Fruit fly (Drosophila melanogaster) whole organism, embryonic: Measurements from ENCODE around the gene CG7377.

Experiments
- Bdp1 ChIP-seq: fragments of 200-800 bp; sonication (Bioruptor generic); optimal IDR thresholded peaks from 3 replicates; lab custom pipeline; 2016; ENCODE audit warnings: missing biosample characterization, missing genetic modification characterization
- BtbVII ChIP-seq: fragments of 200-800 bp; sonication (Bioruptor generic); optimal IDR thresholded peaks from 3 replicates; lab custom pipeline; 2017; ENCODE audit warnings: missing biosample characterization, mild to moderate bottlenecking, missing genetic modification characterization
- CG10209 ChIP-seq: fragments of 200-800 bp; sonication (Bioruptor generic); optimal IDR thresholded peaks from 3 replicates; lab custom pipeline; 2017; ENCODE audit warnings: missing biosample characterization, mild to moderate bottlenecking, missing genetic modification characterization, missing genetic modification reagents
- CG10274 ChIP-seq: fragments of 200-800 bp; sonication (Bioruptor generic); optimal IDR thresholded peaks from 3 replicates; lab custom pipeline; 2017; ENCODE audit warnings: missing biosample characterization, mild to moderate bottlenecking, missing genetic modification characterization
- CG12219 ChIP-seq: fragments of 200-800 bp; sonication (Bioruptor generic); optimal IDR thresholded peaks from 3 replicates; lab custom pipeline; 2018; ENCODE audit warnings: missing biosample characterization, mild to moderate bottlenecking, missing genetic modification characterization
- CG13287 ChIP-seq: fragments of 200-800 bp; sonication (Bioruptor generic); IDR thresholded peaks from 2 replicates; pipeline ENCODE4 v1.3.6; 2022; ENCODE audit warnings: missing biosample characterization, missing genetic modification characterization; ENCODE audit not compliant: partially characterized antibody
- CG13424 ChIP-seq: fragments of 200-800 bp; sonication (Bioruptor generic); optimal IDR thresholded peaks from 2 replicates; lab custom pipeline; 2019; ENCODE audit warnings: missing biosample characterization, mild to moderate bottlenecking, missing genetic modification characterization, moderate library complexity
- CG14014 ChIP-seq: fragments of 200-800 bp; sonication (Bioruptor generic); IDR thresholded peaks from 2 replicates; pipeline ENCODE4 v1.3.6; 2022; ENCODE audit warnings: missing biosample characterization, missing genetic modification characterization
- CG15479 ChIP-seq: fragments of 200-800 bp; sonication (Bioruptor generic); optimal IDR thresholded peaks from 3 replicates; lab custom pipeline; 2019; ENCODE audit warnings: missing biosample characterization, mild to moderate bottlenecking, missing genetic modification characterization, moderate library complexity
- CG17912 ChIP-seq: fragments of 200-800 bp; sonication (Bioruptor generic); optimal IDR thresholded peaks from 2 replicates; lab custom pipeline; 2018; ENCODE audit warnings: missing biosample characterization, mild to moderate bottlenecking, missing genetic modification characterization
- CG18011 ChIP-seq: fragments of 200-800 bp; sonication (Bioruptor generic); optimal IDR thresholded peaks from 2 replicates; lab custom pipeline; 2017; ENCODE audit warnings: missing biosample characterization, missing genetic modification characterization, mild to moderate bottlenecking, moderate library complexity, missing genotype
- CG18262 ChIP-seq: fragments of 200-800 bp; optimal IDR thresholded peaks from 3 replicates; lab custom pipeline; 2019; ENCODE audit warnings: missing biosample characterization, mild to moderate bottlenecking, missing genetic modification characterization, moderate library complexity
- CG31388 ChIP-seq: fragments of 200-800 bp; sonication (Bioruptor generic); optimal IDR thresholded peaks from 2 replicates; lab custom pipeline; 2016; ENCODE audit warnings: missing biosample characterization, missing genetic modification characterization
- CG3281 ChIP-seq: fragments of 200-800 bp; sonication (Bioruptor generic); optimal IDR thresholded peaks from 3 replicates; lab custom pipeline; 2017; ENCODE audit warnings: missing biosample characterization, mild to moderate bottlenecking, missing genetic modification characterization
- CG33557 ChIP-seq: fragments of 200-800 bp; sonication (Bioruptor generic); optimal IDR thresholded peaks from 2 replicates; lab custom pipeline; 2019; ENCODE audit warnings: missing biosample characterization, mild to moderate bottlenecking, missing genetic modification characterization, moderate library complexity
- CG43689 ChIP-seq: fragments of 200-800 bp; sonication (Bioruptor generic); IDR thresholded peaks from 2 replicates; pipeline ENCODE4 v1.3.6; 2022; ENCODE audit warnings: missing biosample characterization, missing genetic modification characterization
- CG6765 ChIP-seq: fragments of 200-800 bp; sonication (Bioruptor generic); optimal IDR thresholded peaks from 3 replicates; lab custom pipeline; 2017; ENCODE audit warnings: missing biosample characterization, mild to moderate bottlenecking, missing genetic modification characterization
- CG6813 ChIP-seq: fragments of 200-800 bp; sonication (Bioruptor generic); optimal IDR thresholded peaks from 2 replicates; lab custom pipeline; 2017; ENCODE audit warnings: missing biosample characterization, missing genetic modification characterization, mild to moderate bottlenecking, moderate library complexity, missing genetic modification reagents
- CG7357 ChIP-seq: fragments of 200-800 bp; sonication (Bioruptor generic); IDR thresholded peaks from 3 replicates; pipeline ENCODE4 v1.3.6; 2022; ENCODE audit warnings: missing biosample characterization, missing genetic modification characterization
- CG7928 ChIP-seq: fragments of 200-800 bp; sonication (Bioruptor generic); optimal IDR thresholded peaks from 2 replicates; lab custom pipeline; 2017; ENCODE audit warnings: missing biosample characterization, mild to moderate bottlenecking, missing genetic modification characterization
- CG8290 ChIP-seq, 3 experiments: fragments of 200-800 bp; sonication (Bioruptor generic); optimal IDR thresholded peaks; 2 replicates each; lab custom pipeline; 2016 to 2019; ENCODE audit warnings: missing biosample characterization in 3 of 3, missing genetic modification characterization in 3 of 3, mild to moderate bottlenecking in 2 of 3, moderate library complexity in 1 of 3
- CG8924 ChIP-seq: fragments of 200-800 bp; optimal IDR thresholded peaks from 3 replicates; lab custom pipeline; 2019; ENCODE audit warnings: missing biosample characterization, mild to moderate bottlenecking, missing genetic modification characterization, moderate library complexity
- CG9437 ChIP-seq: fragments of 200-800 bp; sonication (Bioruptor generic); optimal IDR thresholded peaks from 2 replicates; lab custom pipeline; 2018; ENCODE audit warnings: missing biosample characterization, mild to moderate bottlenecking, missing genetic modification characterization
- Dll ChIP-seq: fragments of 200-800 bp; sonication (Bioruptor generic); IDR thresholded peaks from 4 replicates; pipeline ENCODE4 v1.3.6; 2022; ENCODE audit warnings: missing biosample characterization, missing genetic modification characterization; ENCODE audit not compliant: partially characterized antibody
- Dref ChIP-seq: fragments of 200-800 bp; sonication (Bioruptor generic); IDR thresholded peaks from 2 replicates; pipeline ENCODE4 v1.3.6; 2022; ENCODE audit warnings: missing biosample characterization, missing genetic modification characterization
- E2f1 ChIP-seq: fragments of 200-800 bp; sonication (Bioruptor generic); IDR thresholded peaks from 2 replicates; pipeline ENCODE4 v1.3.6; 2022; ENCODE audit warnings: missing biosample characterization, missing genetic modification characterization
- Ets65A ChIP-seq: fragments of 200-800 bp; sonication (Bioruptor generic); peaks from one replicate; lab custom pipeline; 2016; ENCODE audit warnings: missing biosample characterization, missing genetic modification characterization
- MBD-R2 ChIP-seq: fragments of 200-800 bp; sonication (Bioruptor generic); IDR thresholded peaks from 2 replicates; pipeline ENCODE4 v1.3.6; 2022; ENCODE audit warnings: missing biosample characterization, missing genetic modification characterization
- Max ChIP-seq: fragments of 200-800 bp; sonication (Bioruptor generic); optimal IDR thresholded peaks from 2 replicates; lab custom pipeline; 2016; ENCODE audit warnings: missing biosample characterization, mild to moderate bottlenecking, missing genetic modification characterization
- Mes4 ChIP-seq: fragments of 200-800 bp; sonication (Bioruptor generic); optimal IDR thresholded peaks from 2 replicates; lab custom pipeline; 2016; ENCODE audit warnings: missing biosample characterization, missing genetic modification characterization
- NC2α ChIP-seq: fragments of 200-800 bp; sonication (Bioruptor generic); optimal IDR thresholded peaks from 2 replicates; lab custom pipeline; 2016; ENCODE audit warnings: missing biosample characterization, missing genetic modification characterization
- Opbp ChIP-seq: fragments of 200-800 bp; sonication (Bioruptor generic); IDR thresholded peaks from 3 replicates; pipeline ENCODE4 v1.3.6; 2022; ENCODE audit warnings: missing biosample characterization, missing genetic modification characterization; ENCODE audit not compliant: partially characterized antibody
- PHDP ChIP-seq: fragments of 200-800 bp; sonication (Bioruptor generic); optimal IDR thresholded peaks from 3 replicates; lab custom pipeline; 2018; ENCODE audit warnings: missing biosample characterization, mild to moderate bottlenecking, missing genetic modification characterization, moderate library complexity
- Trl ChIP-seq, 3 experiments: fragments of >200 bp in 2 of 3; fragments of 200-800 bp in 1 of 3; sonication (Bioruptor generic) in 1 of 3; optimal IDR thresholded peaks; 2 replicates in 1 of 3; 3 replicates in 2 of 3; lab custom pipeline; 2016 to 2017; ENCODE audit warnings: missing biosample characterization in 1 of 3, missing genetic modification characterization in 1 of 3
- bcd ChIP-seq: fragments of 200-800 bp; sonication (Bioruptor generic); optimal IDR thresholded peaks from 2 replicates; lab custom pipeline; 2017; ENCODE audit warnings: missing biosample characterization, mild to moderate bottlenecking, missing genetic modification characterization
- bowl ChIP-seq: fragments of 200-800 bp; sonication (Bioruptor generic); IDR thresholded peaks from 2 replicates; pipeline ENCODE4 v1.3.6; 2022; ENCODE audit warnings: missing biosample characterization, missing genetic modification characterization
- chm ChIP-seq: fragments of 200-800 bp; sonication (Bioruptor generic); IDR thresholded peaks from 2 replicates; pipeline ENCODE4 v1.3.6; 2022; ENCODE audit warnings: missing biosample characterization, missing genetic modification characterization
- danr ChIP-seq: fragments of 200-800 bp; sonication (Bioruptor generic); IDR thresholded peaks from 2 replicates; pipeline ENCODE4 v1.3.6; 2022; ENCODE audit warnings: missing biosample characterization, missing genetic modification characterization
- hth ChIP-seq: fragments of >200 bp; optimal IDR thresholded peaks from 2 replicates; lab custom pipeline; 2017; ENCODE audit warnings: inconsistent platforms
- kni ChIP-seq: fragments of 200-800 bp; sonication (Bioruptor generic); optimal IDR thresholded peaks from 3 replicates; lab custom pipeline; 2017; ENCODE audit warnings: mild to moderate bottlenecking, missing biosample characterization, missing genetic modification reagents, missing genetic modification characterization
- nmo ChIP-seq: fragments of 200-800 bp; sonication (Bioruptor generic); optimal IDR thresholded peaks from 2 replicates; lab custom pipeline; 2018; ENCODE audit warnings: missing biosample characterization, mild to moderate bottlenecking, missing genetic modification characterization, moderate library complexity
- rib ChIP-seq: fragments of 200-800 bp; sonication (Bioruptor generic); IDR thresholded peaks from 2 replicates; pipeline ENCODE4 v1.3.6; 2022; ENCODE audit warnings: missing biosample characterization, missing genetic modification characterization
- sim ChIP-seq: fragments of 200-800 bp; sonication (Bioruptor generic); IDR thresholded peaks from 2 replicates; pipeline ENCODE4 v1.3.6; 2022; ENCODE audit warnings: missing biosample characterization, missing genetic modification characterization
- sr ChIP-seq: fragments of 200-800 bp; sonication (Bioruptor generic); IDR thresholded peaks from 3 replicates; pipeline ENCODE4 v1.3.6; 2022; ENCODE audit warnings: missing biosample characterization, missing genetic modification characterization
- tgo ChIP-seq: fragments of 200-800 bp; sonication (Bioruptor generic); IDR thresholded peaks from 3 replicates; pipeline ENCODE4 v1.3.6; 2022; ENCODE audit warnings: missing biosample characterization, missing genetic modification characterization
- tio ChIP-seq: fragments of 200-800 bp; sonication (Bioruptor generic); optimal IDR thresholded peaks from 2 replicates; lab custom pipeline; 2017; ENCODE audit warnings: missing biosample characterization, missing genetic modification characterization, inconsistent platforms
- tll ChIP-seq, 2 experiments: fragments of 200-800 bp in 1 of 2; fragments of >200 bp in 1 of 2; sonication (Bioruptor generic) in 1 of 2; optimal IDR thresholded peaks; 2 replicates each; lab custom pipeline; 2017 to 2019; ENCODE audit warnings: missing biosample characterization in 2 of 2, missing genetic modification characterization in 2 of 2, mild to moderate bottlenecking in 1 of 2, moderate library complexity in 1 of 2
- toy ChIP-seq: fragments of 200-800 bp; sonication (Bioruptor generic); IDR thresholded peaks from 2 replicates; pipeline ENCODE4 v1.3.6; 2022; ENCODE audit warnings: missing biosample characterization, missing genetic modification characterization
- z ChIP-seq: fragments of 200-800 bp; sonication (Bioruptor generic); IDR thresholded peaks from 3 replicates; pipeline ENCODE4 v1.3.6; 2022; ENCODE audit warnings: missing biosample characterization, missing genetic modification characterization

The CG7377 gene

DNA sequence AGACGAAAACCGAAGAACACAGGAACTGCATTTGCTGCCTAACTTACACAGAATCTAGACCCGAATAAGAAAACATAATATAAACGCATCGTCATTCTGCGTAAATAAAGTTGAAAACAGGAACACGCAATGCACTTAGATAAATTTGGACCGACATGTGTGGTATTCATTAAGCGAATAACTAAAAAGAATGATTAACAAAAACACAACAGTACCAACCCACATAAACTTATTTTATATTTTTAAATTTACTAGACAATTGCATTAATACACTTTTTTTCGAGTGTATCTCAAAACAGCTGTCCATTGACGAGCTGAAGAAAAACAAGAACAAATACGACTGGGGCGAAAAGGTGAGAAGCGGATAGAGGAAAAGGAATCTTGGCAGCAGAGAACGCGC is 35.2 kb upstream of the CG7377 start (continued):
- TF ChIP-seq Trl (optimal IDR thresholded peaks at IDR 0.05; lab: Kevin White, UChicago): no peak
- peak; percentile 73 for TF ChIP-seq Trl (GFP tag; optimal IDR thresholded peaks at IDR 0.05; lab: Kevin White, UChicago)
- TF ChIP-seq toy: no peak
- peak; percentile 62 for TF ChIP-seq CG14014 (GFP tag; lab: Robert Waterston, UW)
- peak; percentile 49 for TF ChIP-seq BtbVII
- TF ChIP-seq CG6813 (GFP tag; lab: Kevin White, UChicago): peak; percentile 84
- peak; percentile 82; the same call in 1 of the 2 replicates for TF ChIP-seq chm (GFP tag; lab: Robert Waterston, UW)
- peak; percentile 63 for TF ChIP-seq Bdp1
- peak; percentile 55 for TF ChIP-seq CG15479 (GFP tag; lab: Kevin White, UChicago)
- peak; percentile 77 for TF ChIP-seq kni
- TF ChIP-seq CG17912 (GFP tag; lab: Kevin White, UChicago): no peak
- no peak for TF ChIP-seq bowl (GFP tag; lab: Robert Waterston, UW)
- no peak for TF ChIP-seq CG13287 (GFP tag; lab: Robert Waterston, UW)
- TF ChIP-seq CG33557: peak; percentile 94
- TF ChIP-seq Opbp (GFP tag; lab: Robert Waterston, UW): no peak
- TF ChIP-seq Max (GFP tag; lab: Kevin White, UChicago): peak; percentile 84
- peak; percentile 96 for TF ChIP-seq CG18262 (tag; lab: Kevin White, UChicago)
- TF ChIP-seq NC2α: no peak
- peak; percentile 71 for TF ChIP-seq CG12219 (GFP tag; lab: Kevin White, UChicago)
- peak; percentile 70 for TF ChIP-seq Mes4 (GFP tag; lab: Kevin White, UChicago)
- TF ChIP-seq CG6765: no peak
- 0 out of 2 replicates have a peak, but pooled peaks have one; percentile 32 for TF ChIP-seq CG43689 (GFP tag; lab: Robert Waterston, UW)
- TF ChIP-seq Dll (GFP tag; lab: Robert Waterston, UW): no peak
- peak; percentile 78 for TF ChIP-seq tio (GFP tag; lab: Kevin White, UChicago)
- TF ChIP-seq CG3281 (GFP tag; lab: Kevin White, UChicago): peak; percentile 50
- no peak for TF ChIP-seq rib (GFP tag; lab: Robert Waterston, UW)
- TF ChIP-seq CG9437 (GFP tag; lab: Kevin White, UChicago): peak; percentile 59
- TF ChIP-seq sr (GFP tag; lab: Robert Waterston, UW): no peak
- no peak for TF ChIP-seq CG18011 (GFP tag; lab: Kevin White, UChicago)
- peak; percentile 10 for TF ChIP-seq CG7928 (GFP tag; lab: Kevin White, UChicago)
- peak; percentile 78 for TF ChIP-seq PHDP
- TF ChIP-seq danr (GFP tag; lab: Robert Waterston, UW): peak; percentile 69; the same call in 1 of the 2 replicates
- 0 out of 2 replicates have a peak, but pooled peaks have one; percentile 9 for TF ChIP-seq MBD-R2 (GFP tag; lab: Robert Waterston, UW)
- peak; percentile 58 for TF ChIP-seq CG31388
- TF ChIP-seq tll (GFP tag; optimal IDR thresholded peaks at IDR 0.05; lab: Kevin White, UChicago): peak in 1 of 2 experiments; percentile 53
- peak; percentile 72 for TF ChIP-seq bcd (GFP tag; lab: Kevin White, UChicago)
- peak; percentile 96 for TF ChIP-seq Ets65A (GFP tag; lab: Kevin White, UChicago)
- TF ChIP-seq CG8924 (tag; lab: Kevin White, UChicago): peak; percentile 93
- peak; percentile 71 for TF ChIP-seq tgo (GFP tag; lab: Robert Waterston, UW)
- peak; percentile 67; the same call in 2 of the 3 replicates for TF ChIP-seq CG7357 (GFP tag; lab: Robert Waterston, UW)
- no peak for TF ChIP-seq Dref (GFP tag; lab: Robert Waterston, UW)
- peak; percentile 83 for TF ChIP-seq CG13424 (tag; lab: Kevin White, UChicago)
- peak; percentile 76 for TF ChIP-seq E2f1 (GFP tag; lab: Robert Waterston, UW)
- TF ChIP-seq nmo: peak; percentile 89
- TF ChIP-seq CG10209: peak; percentile 82
- peak; percentile 91 for TF ChIP-seq sim (GFP tag; lab: Robert Waterston, UW)
- 0 out of 3 replicates have a peak, but pooled peaks have one; percentile 5 for TF ChIP-seq z (GFP tag; lab: Robert Waterston, UW)
- TF ChIP-seq CG10274 (GFP tag; lab: Kevin White, UChicago): peak; percentile 31
- no peak for TF ChIP-seq hth (lab: Kevin White, UChicago)
- TF ChIP-seq CG8290 (GFP tag; optimal IDR thresholded peaks at IDR 0.05; lab: Kevin White, UChicago): peak; percentile 87
- TF ChIP-seq CG8290 (tag; optimal IDR thresholded peaks at IDR 0.05; lab: Kevin White, UChicago): peak; percentile 48 to 67
